Worm (Caenorhabditis elegans): ENCODE results near the gene srx-12.

The srx-12 gene

ce11 chrIV:1093870-1094564, 48.2 kb downstream of the srx-12 start, which contains the start of the genes cct-8 and Y55F3AR.2 (continued):
- TF ChIP-seq mab-9 (GFP tag; IDR thresholded peaks at IDR 0.05) = peak; percentile 98
- TF ChIP-seq ceh-8 (GFP tag; optimal IDR thresholded peaks at IDR 0.05) = peak; percentile 98
- TF ChIP-seq zip-4 (GFP tag; optimal IDR thresholded peaks at IDR 0.05) = peak; percentile 97
- TF ChIP-seq nhr-20 (tag; optimal IDR thresholded peaks at IDR 0.05) = peak; percentile 97
- TF ChIP-seq lin-14 (GFP tag; optimal IDR thresholded peaks at IDR 0.05) = peak; percentile 97
- peak; percentile 98 for TF ChIP-seq nhr-71 (tag; optimal IDR thresholded peaks at IDR 0.05)
- TF ChIP-seq egl-27 (tag; optimal IDR thresholded peaks at IDR 0.05) = peak in 1 of 2 experiments; percentile 22
- peak; percentile 93 for TF ChIP-seq fkh-10 (GFP tag; optimal IDR thresholded peaks at IDR 0.05)
- peak; percentile 99 for TF ChIP-seq nhr-19 (GFP tag; conservative IDR thresholded peaks at IDR 0.05)
- TF ChIP-seq lin-35 (GFP tag; optimal IDR thresholded peaks at IDR 0.05) = peak; percentile 89 to 93
- TF ChIP-seq vab-15 (tag; optimal IDR thresholded peaks at IDR 0.05) = peak; percentile 95
- TF ChIP-seq hlh-4 (tag; optimal IDR thresholded peaks at IDR 0.05) = no peak
- TF ChIP-seq dsc-1 (tag; optimal IDR thresholded peaks at IDR 0.05) = peak; percentile 99
- TF ChIP-seq lsy-2 (tag; optimal IDR thresholded peaks at IDR 0.05) = peak; percentile 100
- TF ChIP-seq tlp-1 (tag; optimal IDR thresholded peaks at IDR 0.05) = no peak
- TF ChIP-seq fos-1 (tag; optimal IDR thresholded peaks at IDR 0.05) = peak; percentile 93
- TF ChIP-seq jun-1 (tag; optimal IDR thresholded peaks at IDR 0.05) = peak; percentile 98
- TF ChIP-seq ceh-63 (GFP tag; optimal IDR thresholded peaks at IDR 0.05) = peak; percentile 78
- peak; percentile 100 for TF ChIP-seq C04F5.9 (tag; optimal IDR thresholded peaks at IDR 0.05)
- peak; percentile 98 for TF ChIP-seq nhr-85 (tag)
- TF ChIP-seq ztf-11 (tag; optimal IDR thresholded peaks at IDR 0.05) = peak in 1 of 2 experiments; percentile 92
- TF ChIP-seq lin-13 (GFP tag; optimal IDR thresholded peaks at IDR 0.05) = peak; percentile 96
- TF ChIP-seq xbp-1 (tag; optimal IDR thresholded peaks at IDR 0.05) = peak; percentile 97
- TF ChIP-seq pax-3 (tag; optimal IDR thresholded peaks at IDR 0.05) = peak; percentile 98
- no peak for TF ChIP-seq pqm-1 (tag; optimal IDR thresholded peaks at IDR 0.05)
- peak; percentile 75 for TF ChIP-seq nhr-12 (tag; optimal IDR thresholded peaks at IDR 0.05)
- TF ChIP-seq fkh-8 (tag; optimal IDR thresholded peaks at IDR 0.05) = peak; percentile 99
- TF ChIP-seq C34B4.2 (tag; optimal IDR thresholded peaks at IDR 0.05) = peak; percentile 97
- peak; percentile 91 for TF ChIP-seq mef-2 (tag; optimal IDR thresholded peaks at IDR 0.05)
- TF ChIP-seq skn-1 (tag; optimal IDR thresholded peaks at IDR 0.05) = peak; percentile 93
- peak; percentile 36 for TF ChIP-seq Y116A8C.19 (tag; optimal IDR thresholded peaks at IDR 0.05; ENCODE audit: borderline replicate concordance)
- TF ChIP-seq irx-1 (tag; optimal IDR thresholded peaks at IDR 0.05) = peak; percentile 97
- TF ChIP-seq mdl-1 (tag; optimal IDR thresholded peaks at IDR 0.05) = peak in 1 of 2 experiments; percentile 87
- TF ChIP-seq ces-1 (GFP tag; optimal IDR thresholded peaks at IDR 0.05) = no peak
- peak; percentile 99 for TF ChIP-seq snu-23 (GFP tag; optimal IDR thresholded peaks at IDR 0.05)
- peak; percentile 98 for TF ChIP-seq unc-86 (tag; optimal IDR thresholded peaks at IDR 0.05)

ce11 chrIV:1096154-1096553, 50.4 kb downstream of the srx-12 start:
- TF ChIP-seq nhr-12 (tag; optimal IDR thresholded peaks at IDR 0.05) (no peak), lin-35 (GFP tag; optimal IDR thresholded peaks at IDR 0.05) (no peak), F16B12.6 (tag; optimal IDR thresholded peaks at IDR 0.05) (no peak), blmp-1 (tag; optimal IDR thresholded peaks at IDR 0.05) (no peak), ces-1 (GFP tag; optimal IDR thresholded peaks at IDR 0.05) (no peak), nhr-47 (tag; optimal IDR thresholded peaks at IDR 0.05) (no peak), unc-86 (tag; optimal IDR thresholded peaks at IDR 0.05) (no peak), fkh-4 (tag; optimal IDR thresholded peaks at IDR 0.05; ENCODE audit: borderline replicate concordance) (no peak), nhr-11 (tag; optimal IDR thresholded peaks at IDR 0.05) (no peak)
